Fruit fly (Drosophila melanogaster) whole organism, wandering third instar larva: ENCODE results near the gene CG31446.

Experiments
- CG32264 ChIP-seq: fragments of 200-800 bp; sonication (Bioruptor generic); optimal IDR thresholded peaks from 2 replicates; lab custom pipeline; 2016; ENCODE audit warnings: missing biosample characterization, missing genetic modification characterization
- CG9705 ChIP-seq: fragments of 200-800 bp; sonication (Bioruptor generic); optimal IDR thresholded peaks from 2 replicates; lab custom pipeline; 2018; ENCODE audit warnings: missing biosample characterization, mild to moderate bottlenecking, missing genetic modification characterization
- N ChIP-seq: fragments of >200 bp; optimal IDR thresholded peaks from 2 replicates; lab custom pipeline; 2018; ENCODE audit warnings: missing biosample characterization, missing external identifiers, missing genetic modification characterization
- dsf ChIP-seq: sonication (Bioruptor generic); optimal IDR thresholded peaks from 2 replicates; lab custom pipeline; 2016; ENCODE audit warnings: missing biosample characterization, missing genetic modification characterization, borderline replicate concordance
- pan ChIP-seq: fragments of >200 bp; optimal IDR thresholded peaks from 2 replicates; lab custom pipeline; 2017
- sv ChIP-seq: fragments of 200-800 bp; sonication (Bioruptor generic); optimal IDR thresholded peaks from 3 replicates; lab custom pipeline; 2016; ENCODE audit warnings: missing biosample characterization, missing genetic modification characterization
- woc ChIP-seq: sonication (Bioruptor generic); optimal IDR thresholded peaks from 2 replicates; lab custom pipeline; 2016; ENCODE audit warnings: missing biosample characterization, mild to moderate bottlenecking, missing genetic modification characterization

DNA sequence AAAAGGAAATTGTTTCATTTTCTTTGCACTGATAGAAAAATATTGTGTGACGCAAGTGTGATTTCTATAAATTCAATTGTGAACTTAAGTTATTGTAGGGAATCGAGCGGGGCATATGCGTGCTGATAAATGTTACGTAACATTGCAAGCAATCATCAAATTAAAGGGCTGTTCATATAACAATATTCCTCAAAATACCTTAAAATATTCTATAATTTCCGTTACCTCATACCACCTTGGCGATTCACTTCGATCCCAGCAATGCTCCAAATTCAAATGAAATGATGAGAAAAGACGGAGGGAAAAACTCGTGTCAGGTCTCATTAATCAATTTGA lies 15.8 kb upstream of the CG31446 start:
- TF ChIP-seq dsf (no peak), CG32264 (GFP tag; lab: Kevin White, UChicago) (no peak), CG9705 (no peak), sv (GFP tag; lab: Kevin White, UChicago) (no peak), woc (GFP tag; lab: Kevin White, UChicago) (no peak), N (no peak), pan (lab: Kevin White, UChicago) (no peak)
